Worm (Caenorhabditis elegans): Measurements from ENCODE around the gene F13H10.6.
A peak's percentile ranks its signal among the peaks of the same experiment; 100 is the strongest.

Gene F13H10.6

DNA sequence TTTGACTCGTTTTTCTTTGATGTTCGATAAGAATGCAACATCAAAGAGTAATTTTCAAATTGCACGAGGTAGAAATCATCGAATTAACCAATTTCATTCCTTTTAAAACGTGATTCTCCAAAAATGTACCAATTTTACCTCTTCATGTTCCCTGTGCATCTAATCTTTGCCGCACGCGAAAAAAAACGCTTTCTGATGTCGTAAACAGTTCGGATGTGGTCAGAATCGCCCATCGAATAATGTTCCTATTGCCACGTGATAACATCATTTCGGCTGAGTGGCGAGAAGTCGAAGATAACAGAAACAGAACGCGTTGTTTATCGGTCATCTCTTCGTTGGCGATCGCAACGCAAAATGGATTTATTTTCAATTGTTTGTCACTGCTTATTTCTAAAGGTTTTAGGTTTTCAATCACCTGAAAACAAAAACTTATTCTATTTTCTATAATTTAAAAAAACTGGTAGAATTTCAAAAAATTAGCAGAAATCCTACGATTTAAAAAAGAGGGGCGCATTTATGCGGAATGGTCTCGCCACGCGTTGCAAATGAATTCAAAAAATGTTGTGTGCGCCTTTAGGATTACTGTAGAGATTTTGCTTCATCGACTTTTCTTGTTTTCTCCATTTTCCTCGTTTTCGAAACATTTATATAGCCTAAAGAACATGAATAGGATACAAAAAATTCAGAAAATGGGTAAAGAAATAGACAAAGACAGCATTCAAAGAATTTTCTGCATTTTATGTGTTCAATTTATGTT lies 12.6 kb downstream of the F13H10.6 start, which contains the start of gene mogs-1 (continued):
- no peak for TF ChIP-seq egl-43 (GFP tag; IDR thresholded peaks at IDR 0.05)
- TF ChIP-seq mxl-2 (GFP tag; conservative IDR thresholded peaks at IDR 0.05), result no peak
- TF ChIP-seq mdl-1 (tag; optimal IDR thresholded peaks at IDR 0.05), result peak in 1 of 2 experiments; percentile 87
- TF ChIP-seq lin-13 (GFP tag; optimal IDR thresholded peaks at IDR 0.05), result no peak
- no peak for TF ChIP-seq Y75B8A.6 (GFP tag; IDR thresholded peaks at IDR 0.05)
- TF ChIP-seq fos-1 (tag; optimal IDR thresholded peaks at IDR 0.05), result no peak
- TF ChIP-seq lin-39 (tag; optimal IDR thresholded peaks at IDR 0.05), result no peak
- peak; percentile 26 for TF ChIP-seq mep-1 (tag; optimal IDR thresholded peaks at IDR 0.05)
- TF ChIP-seq T26A8.4 (GFP tag; IDR thresholded peaks at IDR 0.05), result no peak
- TF ChIP-seq spr-3 (GFP tag; optimal IDR thresholded peaks at IDR 0.05), result no peak
- TF ChIP-seq zip-2 (tag; optimal IDR thresholded peaks at IDR 0.05), result no peak
- TF ChIP-seq sdz-12 (GFP tag; optimal IDR thresholded peaks at IDR 0.05), result no peak
- TF ChIP-seq F44E2.7 (GFP tag; IDR thresholded peaks at IDR 0.05), result no peak
- TF ChIP-seq ama-1 (optimal IDR thresholded peaks at IDR 0.05), result no peak
- TF ChIP-seq madf-5 (GFP tag; IDR thresholded peaks at IDR 0.05), result no peak
- TF ChIP-seq Y48G9A.11 (GFP tag; IDR thresholded peaks at IDR 0.05), result 0 out of 2 replicates have a peak, but pooled peaks have one; percentile 21
- peak; percentile 81 for TF ChIP-seq mxl-3 (GFP tag; optimal IDR thresholded peaks at IDR 0.05)
- no peak for TF ChIP-seq duxl-1 (tag; optimal IDR thresholded peaks at IDR 0.05; ENCODE audit: poor library complexity)
- no peak for TF ChIP-seq daf-16 (GFP tag; optimal IDR thresholded peaks at IDR 0.05)
- peak; percentile 78 for TF ChIP-seq daf-16 (tag; optimal IDR thresholded peaks at IDR 0.05)
- no peak for TF ChIP-seq ceh-32 (tag; optimal IDR thresholded peaks at IDR 0.05; ENCODE audit: poor library complexity)
- TF ChIP-seq Y105C5A.15 (GFP tag; IDR thresholded peaks at IDR 0.05), result no peak
- TF ChIP-seq zfp-2 (tag; optimal IDR thresholded peaks at IDR 0.05), result no peak
- no peak for TF ChIP-seq jun-1 (tag; optimal IDR thresholded peaks at IDR 0.05)
- 0 out of 2 replicates have a peak, but pooled peaks have one; percentile 53 for TF ChIP-seq mdt-29 (GFP tag; IDR thresholded peaks at IDR 0.05)
- TF ChIP-seq nhr-237 (tag; optimal IDR thresholded peaks at IDR 0.05), result no peak
- peak; percentile 69 for TF ChIP-seq hlh-11 (tag; optimal IDR thresholded peaks at IDR 0.05)
- no peak for TF ChIP-seq unc-130 (GFP tag; optimal IDR thresholded peaks at IDR 0.05)
- TF ChIP-seq ctbp-1 (GFP tag; IDR thresholded peaks at IDR 0.05), result peak; percentile 38; the same call in 1 of the 2 replicates
- no peak for TF ChIP-seq lim-7 (GFP tag; IDR thresholded peaks at IDR 0.05)
- TF ChIP-seq dve-1 (tag; optimal IDR thresholded peaks at IDR 0.05; ENCODE audit: insufficient read depth), result peak; percentile 69
- TF ChIP-seq daf-12 (tag; optimal IDR thresholded peaks at IDR 0.05), result no peak
- TF ChIP-seq skn-1 (tag; optimal IDR thresholded peaks at IDR 0.05), result no peak
- TF ChIP-seq madf-9 (GFP tag; conservative IDR thresholded peaks at IDR 0.05), result no peak
- TF ChIP-seq arid-1 (GFP tag; conservative IDR thresholded peaks at IDR 0.05), result no peak
- no peak for TF ChIP-seq F10B5.3 (tag; optimal IDR thresholded peaks at IDR 0.05)
- no peak for TF ChIP-seq spr-1 (tag; optimal IDR thresholded peaks at IDR 0.05)
- no peak for TF ChIP-seq zag-1 (tag; optimal IDR thresholded peaks at IDR 0.05)
- TF ChIP-seq aha-1 (tag), result peak; percentile 70
- TF ChIP-seq dmd-9 (GFP tag; IDR thresholded peaks at IDR 0.05), result no peak
- TF ChIP-seq saeg-2 (GFP tag; IDR thresholded peaks at IDR 0.05), result no peak
- TF ChIP-seq fkh-10 (GFP tag; optimal IDR thresholded peaks at IDR 0.05), result no peak
- no peak for TF ChIP-seq D1046.2 (GFP tag; IDR thresholded peaks at IDR 0.05)
- no peak for TF ChIP-seq gei-8 (GFP tag; optimal IDR thresholded peaks at IDR 0.05)
- 0 out of 2 replicates have a peak, but pooled peaks have one; percentile 5 for TF ChIP-seq tra-1 (GFP tag; IDR thresholded peaks at IDR 0.05)
- no peak for TF ChIP-seq vab-7 (GFP tag; IDR thresholded peaks at IDR 0.05)
- no peak for TF ChIP-seq lsy-2 (tag; optimal IDR thresholded peaks at IDR 0.05)
- no peak for TF ChIP-seq unc-39 (tag; optimal IDR thresholded peaks at IDR 0.05)
- TF ChIP-seq dmd-8 (GFP tag; IDR thresholded peaks at IDR 0.05), result no peak
- TF ChIP-seq lir-3 (tag; optimal IDR thresholded peaks at IDR 0.05), result no peak
- TF ChIP-seq lin-38 (GFP tag; IDR thresholded peaks at IDR 0.05), result no peak
